Worm (Caenorhabditis elegans) whole organism, L3 larva: ENCODE results near the gene Y73C8C.4.

Experiments
- aly-2 ChIP-seq: fragments of 150-350 bp; optimal IDR thresholded peaks from 2 replicates; lab custom pipeline; 2014; ENCODE audit warnings: missing biosample characterization, missing genetic modification characterization
- ceh-16 ChIP-seq: sonication (generic microtip); optimal IDR thresholded peaks from 2 replicates; lab custom pipeline; 2017; ENCODE audit warnings: missing biosample characterization, missing genetic modification characterization
- nhr-12 ChIP-seq: fragments of 150-350 bp; optimal IDR thresholded peaks from 2 replicates; lab custom pipeline; 2014; ENCODE audit warnings: missing biosample characterization, missing genetic modification characterization
- nhr-23 ChIP-seq: fragments of 150-350 bp; optimal IDR thresholded peaks from 2 replicates; lab custom pipeline; 2014; ENCODE audit warnings: missing biosample characterization, missing genetic modification reagents, missing genetic modification characterization
- pqm-1 ChIP-seq: fragments of 150-350 bp; optimal IDR thresholded peaks from 2 replicates; lab custom pipeline; 2017; ENCODE audit warnings: missing biosample characterization, missing genetic modification characterization, inconsistent platforms
- snpc-4 ChIP-seq: fragments of 150-350 bp; optimal IDR thresholded peaks from 2 replicates; lab custom pipeline; 2014; ENCODE audit warnings: missing biosample characterization, missing genetic modification characterization
- unc-62 ChIP-seq: fragments of 150-350 bp; sonication (generic microtip); optimal IDR thresholded peaks from 4 replicates; lab custom pipeline; 2014; ENCODE audit warnings: missing biosample characterization, missing genetic modification reagents, missing genetic modification characterization
- zag-1 ChIP-seq: fragments of 150-350 bp; optimal IDR thresholded peaks from 2 replicates; lab custom pipeline; 2014; ENCODE audit warnings: missing biosample characterization, missing genetic modification characterization

DNA sequence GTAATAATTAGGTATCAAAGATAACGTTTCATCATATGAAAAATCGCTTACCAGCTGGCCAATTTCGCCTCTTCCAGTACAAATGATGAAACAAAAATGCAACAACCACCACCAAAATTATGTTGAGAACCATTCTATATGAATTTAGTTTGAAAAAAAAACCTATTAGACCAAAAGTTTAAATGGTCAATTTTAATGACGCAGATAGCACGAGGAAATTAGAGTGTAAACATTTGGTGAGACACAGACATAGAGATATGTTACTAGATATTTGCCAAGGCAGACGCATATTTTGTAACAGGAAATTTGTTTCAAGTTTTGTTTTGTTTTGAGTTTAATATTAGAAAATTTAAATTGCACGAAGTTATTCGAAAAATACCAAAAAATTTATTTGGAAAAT lies 7.6 kb downstream of the Y73C8C.4 start, which contains the start of gene cyp-33C9:
- no peak for TF ChIP-seq ceh-16
- no peak for TF ChIP-seq pqm-1
- TF ChIP-seq aly-2, result no peak
- TF ChIP-seq unc-62 (GFP tag; lab: Kevin White, UChicago), result no peak
- TF ChIP-seq nhr-23 (tag; lab: Kevin White, UChicago), result no peak
- no peak for TF ChIP-seq zag-1 (tag; lab: Kevin White, UChicago)
- TF ChIP-seq nhr-12 (tag; lab: Kevin White, UChicago), result no peak
- TF ChIP-seq snpc-4 (tag; lab: Kevin White, UChicago), result no peak
